In the genomic region with DNA sequence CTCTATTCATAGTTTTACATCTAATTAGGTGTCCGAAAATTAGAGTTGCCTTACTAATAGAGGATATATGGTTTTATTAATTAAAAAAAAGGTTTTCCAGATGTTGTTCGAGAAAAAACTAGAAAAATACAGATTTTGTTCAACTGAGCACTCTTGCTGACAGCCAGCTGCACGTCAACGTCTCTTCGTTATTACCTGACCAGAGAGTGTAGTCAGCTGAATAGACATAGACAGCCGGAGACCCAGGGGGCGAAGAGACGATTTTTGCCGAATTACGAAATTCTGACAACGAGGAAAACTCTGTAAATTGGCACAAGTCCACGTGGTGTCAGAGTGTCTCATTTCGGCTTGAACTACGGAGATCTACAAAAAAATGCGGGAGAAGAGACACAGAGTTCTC, we compare ENCODE assay signal across 5 worm cellular contexts.
A peak's percentile ranks its signal among the peaks of the same experiment; 100 is the strongest.
TF ChIP-seq lines count a peak whose summit lies in the region.

No protein-coding gene starts in this region.

TF ChIP-seq in whole organism, L1 larva, 84 proteins besides CTCF, POLR2A, EP300 and RAD21:
- TF ChIP-seq egl-27 (tag; optimal IDR thresholded peaks at IDR 0.05; lab: Kevin White, UChicago) (no peak), nhr-20 (tag; optimal IDR thresholded peaks at IDR 0.05; lab: Kevin White, UChicago) (peak; percentile 24), nhr-84 (tag; optimal IDR thresholded peaks at IDR 0.05; lab: Kevin White, UChicago) (no peak), lin-35 (GFP tag; optimal IDR thresholded peaks at IDR 0.05; lab: Kevin White, UChicago) (peak in 1 of 2 experiments; percentile 36), unc-130 (tag; optimal IDR thresholded peaks at IDR 0.05; lab: Kevin White, UChicago) (no peak), jun-1 (tag; optimal IDR thresholded peaks at IDR 0.05; lab: Kevin White, UChicago) (no peak), skn-1 (tag; optimal IDR thresholded peaks at IDR 0.05; lab: Kevin White, UChicago) (peak; percentile 48), ceh-82 (tag; optimal IDR thresholded peaks at IDR 0.05; lab: Kevin White, UChicago) (peak in 1 of 3 experiments; percentile 16), mdl-1 (tag; optimal IDR thresholded peaks at IDR 0.05; lab: Kevin White, UChicago) (peak in 1 of 2 experiments; percentile 2), lsy-2 (tag; optimal IDR thresholded peaks at IDR 0.05; lab: Kevin White, UChicago) (peak in 1 of 2 experiments; percentile 42), Y116A8C.19 (tag; optimal IDR thresholded peaks at IDR 0.05; lab: Kevin White, UChicago; ENCODE audit: borderline replicate concordance) (no peak), efl-1 (optimal IDR thresholded peaks at IDR 0.05; lab: Kevin White, UChicago) (peak; percentile 12 to 53), efl-1 (GFP tag; optimal IDR thresholded peaks at IDR 0.05 in 1 of 2; lab: Kevin White, UChicago) (peak in 1 of 2 experiments; percentile 89)
TF ChIP-seq in whole organism, L1 larva: peak in this region for 7.

TF ChIP-seq in whole organism, L2 larva, 48 proteins besides CTCF, POLR2A, EP300 and RAD21:
- TF ChIP-seq fos-1 (tag; optimal IDR thresholded peaks at IDR 0.05; lab: Kevin White, UChicago): peak; percentile 22
- no peak for TF ChIP-seq nhr-77 (tag; optimal IDR thresholded peaks at IDR 0.05; lab: Kevin White, UChicago)
- peak; percentile 38 for TF ChIP-seq unc-55 (GFP tag; optimal IDR thresholded peaks at IDR 0.05; lab: Kevin White, UChicago)
- TF ChIP-seq mbf-1 (tag; optimal IDR thresholded peaks at IDR 0.05; lab: Kevin White, UChicago): no peak
- no peak for TF ChIP-seq peb-1 (tag; optimal IDR thresholded peaks at IDR 0.05; lab: Kevin White, UChicago)
- peak; percentile 11 for TF ChIP-seq gmeb-1 (tag; optimal IDR thresholded peaks at IDR 0.05; lab: Kevin White, UChicago)
- TF ChIP-seq crh-2 (tag; optimal IDR thresholded peaks at IDR 0.05; lab: Kevin White, UChicago): peak; percentile 22
- TF ChIP-seq nhr-129 (tag; optimal IDR thresholded peaks at IDR 0.05; lab: Kevin White, UChicago): peak; percentile 52
- TF ChIP-seq sem-4 (tag; optimal IDR thresholded peaks at IDR 0.05; lab: Kevin White, UChicago): no peak
- TF ChIP-seq nhr-12 (tag; optimal IDR thresholded peaks at IDR 0.05; lab: Kevin White, UChicago): no peak
- no peak for TF ChIP-seq sma-3 (GFP tag; optimal IDR thresholded peaks at IDR 0.05; lab: Kevin White, UChicago)
- peak in 1 of 2 experiments; percentile 18 for TF ChIP-seq lsy-2 (tag; optimal IDR thresholded peaks at IDR 0.05; lab: Kevin White, UChicago)
- TF ChIP-seq sma-9 (GFP tag; optimal IDR thresholded peaks at IDR 0.05; lab: Kevin White, UChicago): no peak
- TF ChIP-seq sma-9 (tag; optimal IDR thresholded peaks at IDR 0.05; lab: Kevin White, UChicago): no peak
- TF ChIP-seq unc-39 (tag; optimal IDR thresholded peaks at IDR 0.05; lab: Kevin White, UChicago): no peak
TF ChIP-seq in whole organism, L2 larva: peak in this region for 6.

TF ChIP-seq in whole organism, L3 larva, 47 proteins besides CTCF, POLR2A, EP300 and RAD21:
- TF ChIP-seq nhr-28 (tag; optimal IDR thresholded peaks at IDR 0.05; lab: Kevin White, UChicago) (no peak), skn-1 (tag; optimal IDR thresholded peaks at IDR 0.05; lab: Kevin White, UChicago) (no peak), R02D3.7 (tag; optimal IDR thresholded peaks at IDR 0.05; lab: Kevin White, UChicago) (no peak), ztf-11 (tag; optimal IDR thresholded peaks at IDR 0.05; lab: Kevin White, UChicago) (no peak), fkh-10 (GFP tag; optimal IDR thresholded peaks at IDR 0.05; lab: Kevin White, UChicago) (no peak), nfya-1 (tag; optimal IDR thresholded peaks at IDR 0.05; lab: Kevin White, UChicago; ENCODE audit: insufficient read depth) (peak; percentile 8), nhr-43 (tag; optimal IDR thresholded peaks at IDR 0.05; lab: Kevin White, UChicago; ENCODE audit: poor library complexity, severe bottlenecking) (no peak), ceh-9 (tag; optimal IDR thresholded peaks at IDR 0.05; lab: Kevin White, UChicago) (no peak), daf-12 (tag; optimal IDR thresholded peaks at IDR 0.05; lab: Kevin White, UChicago) (no peak), fkh-2 (tag; optimal IDR thresholded peaks at IDR 0.05; lab: Kevin White, UChicago) (no peak), elt-2 (tag; optimal IDR thresholded peaks at IDR 0.05; lab: Kevin White, UChicago) (peak; percentile 29), pha-4 (tag; optimal IDR thresholded peaks at IDR 0.05; lab: Kevin White, UChicago) (peak; percentile 19), lin-39 (tag; optimal IDR thresholded peaks at IDR 0.05; lab: Kevin White, UChicago) (no peak)

TF ChIP-seq in whole organism, L4 larva, 104 proteins besides CTCF, POLR2A, EP300 and RAD21 (continues in another document):
- TF ChIP-seq aly-2 (tag; optimal IDR thresholded peaks at IDR 0.05; lab: Kevin White, UChicago): no peak
- TF ChIP-seq mdt-29 (GFP tag; IDR thresholded peaks at IDR 0.05; lab: Robert Waterston, UW): no peak
- no peak for TF ChIP-seq F10B5.3 (tag; optimal IDR thresholded peaks at IDR 0.05; lab: Kevin White, UChicago)
- no peak for TF ChIP-seq nhr-237 (tag; optimal IDR thresholded peaks at IDR 0.05; lab: Kevin White, UChicago)
- peak; percentile 29 for TF ChIP-seq mep-1 (tag; optimal IDR thresholded peaks at IDR 0.05; lab: Kevin White, UChicago)
- TF ChIP-seq madf-9 (GFP tag; conservative IDR thresholded peaks at IDR 0.05; lab: Robert Waterston, UW): no peak
- no peak for TF ChIP-seq zip-11 (GFP tag; IDR thresholded peaks at IDR 0.05; lab: Robert Waterston, UW)
- no peak for TF ChIP-seq snpc-4 (tag; optimal IDR thresholded peaks at IDR 0.05; lab: Kevin White, UChicago)
- no peak for TF ChIP-seq ama-1 (optimal IDR thresholded peaks at IDR 0.05; lab: Kevin White, UChicago)
- TF ChIP-seq nhr-77 (tag; optimal IDR thresholded peaks at IDR 0.05; lab: Kevin White, UChicago): no peak
- peak; percentile 62 for TF ChIP-seq hlh-30 (tag; optimal IDR thresholded peaks at IDR 0.05; lab: Kevin White, UChicago; ENCODE audit: insufficient read depth)
- no peak for TF ChIP-seq gei-8 (GFP tag; optimal IDR thresholded peaks at IDR 0.05; lab: Kevin White, UChicago)
- TF ChIP-seq hmg-1.1 (GFP tag; IDR thresholded peaks at IDR 0.05; lab: Robert Waterston, UW): no peak
- no peak for TF ChIP-seq lin-15B (tag; optimal IDR thresholded peaks at IDR 0.05; lab: Kevin White, UChicago)
- TF ChIP-seq nhr-102 (tag; optimal IDR thresholded peaks at IDR 0.05; lab: Kevin White, UChicago): no peak
- TF ChIP-seq pqm-1 (tag; optimal IDR thresholded peaks at IDR 0.05; lab: Kevin White, UChicago): no peak
- no peak for TF ChIP-seq ceh-20 (GFP tag; IDR thresholded peaks at IDR 0.05; lab: Robert Waterston, UW)
- no peak for TF ChIP-seq mxl-2 (GFP tag; conservative IDR thresholded peaks at IDR 0.05; lab: Robert Waterston, UW)
- no peak for TF ChIP-seq daf-12 (tag; optimal IDR thresholded peaks at IDR 0.05; lab: Kevin White, UChicago)
- TF ChIP-seq ztf-7 (tag; optimal IDR thresholded peaks at IDR 0.05; lab: Kevin White, UChicago): no peak
- no peak for TF ChIP-seq daf-16 (GFP tag; optimal IDR thresholded peaks at IDR 0.05; lab: Kevin White, UChicago)
- TF ChIP-seq daf-16 (tag; optimal IDR thresholded peaks at IDR 0.05; lab: Kevin White, UChicago): peak; percentile 26
- TF ChIP-seq ceh-44 (GFP tag; IDR thresholded peaks at IDR 0.05; lab: Robert Waterston, UW): no peak
- TF ChIP-seq spr-3 (GFP tag; optimal IDR thresholded peaks at IDR 0.05; lab: Kevin White, UChicago): no peak
- TF ChIP-seq lin-13 (GFP tag; optimal IDR thresholded peaks at IDR 0.05; lab: Kevin White, UChicago): no peak
- peak; percentile 17 for TF ChIP-seq mxl-3 (GFP tag; optimal IDR thresholded peaks at IDR 0.05; lab: Kevin White, UChicago)
- no peak for TF ChIP-seq nhr-6 (tag; optimal IDR thresholded peaks at IDR 0.05; lab: Kevin White, UChicago)

TF ChIP-seq in whole organism, young adult, 124 proteins besides CTCF, POLR2A, EP300 and RAD21:
- TF ChIP-seq attf-5 (GFP tag; optimal IDR thresholded peaks at IDR 0.05; lab: Kevin White, UChicago) (peak; percentile 81), cebp-1 (GFP tag; IDR thresholded peaks at IDR 0.05; lab: Robert Waterston, UW) (peak; percentile 83), cebp-1 (tag; optimal IDR thresholded peaks at IDR 0.05; lab: Kevin White, UChicago) (peak; percentile 95), F57C9.4 (tag; optimal IDR thresholded peaks at IDR 0.05; lab: Kevin White, UChicago) (no peak), ztf-18 (tag; optimal IDR thresholded peaks at IDR 0.05; lab: Kevin White, UChicago) (peak; percentile 0), lin-40 (tag; optimal IDR thresholded peaks at IDR 0.05; lab: Kevin White, UChicago) (peak; percentile 3), ceh-100 (GFP tag; IDR thresholded peaks at IDR 0.05; lab: Robert Waterston, UW) (no peak), bed-2 (GFP tag; IDR thresholded peaks at IDR 0.05; lab: Robert Waterston, UW) (no peak), F49E8.2 (tag; optimal IDR thresholded peaks at IDR 0.05; lab: Kevin White, UChicago; ENCODE audit: insufficient read depth) (no peak), ceh-91 (GFP tag; IDR thresholded peaks at IDR 0.05; lab: Robert Waterston, UW) (no peak), hmg-1.2 (GFP tag; IDR thresholded peaks at IDR 0.05; lab: Robert Waterston, UW) (peak; percentile 52; the same call in 1 of the 2 replicates), lsy-27 (tag; optimal IDR thresholded peaks at IDR 0.05; lab: Kevin White, UChicago; ENCODE audit: borderline replicate concordance, insufficient read depth) (no peak), egrh-3 (GFP tag; IDR thresholded peaks at IDR 0.05; lab: Robert Waterston, UW) (no peak), madf-8 (GFP tag; conservative IDR thresholded peaks at IDR 0.05; lab: Robert Waterston, UW) (no peak), nhr-80 (tag; optimal IDR thresholded peaks at IDR 0.05; lab: Kevin White, UChicago) (peak; percentile 27), ama-1 (optimal IDR thresholded peaks at IDR 0.05; lab: Kevin White, UChicago) (no peak), ama-1 (GFP tag; optimal IDR thresholded peaks at IDR 0.05; lab: Kevin White, UChicago) (no peak), attf-3 (GFP tag; conservative IDR thresholded peaks at IDR 0.05; lab: Robert Waterston, UW) (no peak)
